Worm (Caenorhabditis elegans) whole organism, L4 larva: ENCODE data around the gene arid-1.

Experiments used
- F37D6.2 ChIP-seq: sonication (generic microtip); optimal IDR thresholded peaks from 2 replicates; lab custom pipeline; 2016; ENCODE audit warnings: mild to moderate bottlenecking, missing genetic modification characterization, missing compliant biosample characterization
- R02D3.7 ChIP-seq: fragments of 150-350 bp; sonication (generic microtip); optimal IDR thresholded peaks from 3 replicates; lab custom pipeline; 2014; ENCODE audit warnings: missing biosample characterization, missing genetic modification characterization
- Y75B8A.6 ChIP-seq: fragments of 200-800 bp; sonication (Bioruptor generic); IDR thresholded peaks from 2 replicates; pipeline ENCODE4 v1.3.6; 2022; ENCODE audit warnings: missing genetic modification reagents, missing genetic modification characterization, missing compliant biosample characterization
- dmd-6 ChIP-seq: fragments of 200-800 bp; sonication (Bioruptor generic); IDR thresholded peaks from 2 replicates; pipeline ENCODE4 v1.3.6; 2022; ENCODE audit warnings: missing genetic modification reagents, missing genetic modification characterization, missing compliant biosample characterization
- nhr-11 ChIP-seq: fragments of 150-350 bp; optimal IDR thresholded peaks from 2 replicates; lab custom pipeline; 2014; ENCODE audit warnings: missing biosample characterization, missing genetic modification characterization
- pha-4 ChIP-seq, 2 experiments: fragments of 150-350 bp in 1 of 2; fragments of 200-800 bp in 1 of 2; sonication (Bioruptor generic) in 1 of 2; IDR thresholded peaks in 1 of 2; optimal IDR thresholded peaks in 1 of 2; 2 replicates each; pipeline versions ENCODE4 v1.3.6 to Lab custom; 2014 to 2022; ENCODE audit warnings: missing genetic modification characterization in 2 of 2, missing genetic modification reagents in 2 of 2, missing biosample characterization in 1 of 2, missing compliant biosample characterization in 1 of 2
- pqm-1 ChIP-seq: sonication (generic microtip); optimal IDR thresholded peaks from 2 replicates; lab custom pipeline; 2017; ENCODE audit warnings: missing biosample characterization, missing genetic modification characterization
- unc-130 ChIP-seq: sonication (generic microtip); optimal IDR thresholded peaks from 2 replicates; lab custom pipeline; 2016; ENCODE audit warnings: missing genetic modification reagents, missing genetic modification characterization, missing compliant biosample characterization
- ztf-7 ChIP-seq: fragments of 150-350 bp; optimal IDR thresholded peaks from 2 replicates; lab custom pipeline; 2014; ENCODE audit warnings: missing biosample characterization, missing genetic modification characterization

ce11 chrV:156044-156869, 29.7 kb upstream of the arid-1 start, which contains the start of gene ttb-1:
- TF ChIP-seq unc-130 (GFP tag; lab: Kevin White, UChicago) (peak; percentile 27), pqm-1 (tag; lab: Kevin White, UChicago) (no peak), pha-4 (GFP tag; IDR thresholded peaks at IDR 0.05; lab: Robert Waterston, UW) (no peak), pha-4 (tag; optimal IDR thresholded peaks at IDR 0.05; lab: Kevin White, UChicago) (no peak), nhr-11 (no peak), F37D6.2 (no peak), R02D3.7 (tag; lab: Kevin White, UChicago) (no peak), Y75B8A.6 (no peak), ztf-7 (no peak), dmd-6 (no peak)
